Worm (Caenorhabditis elegans) whole organism, late embryonic: ENCODE results near the gene ugt-13.

Experiments
- C08G9.2 ChIP-seq: sonication (generic microtip); optimal IDR thresholded peaks from 2 replicates; lab custom pipeline; 2016; ENCODE audit warnings: mild to moderate bottlenecking, missing genetic modification characterization, moderate library complexity, missing compliant biosample characterization
- K09A11.1 ChIP-seq: sonication (generic microtip); optimal IDR thresholded peaks from 2 replicates; lab custom pipeline; 2017; ENCODE audit warnings: antibody characterized with exemption, mild to moderate bottlenecking, missing genetic modification characterization, missing compliant biosample characterization; ENCODE audit not compliant: insufficient read depth
- ahr-1 ChIP-seq: sonication (generic microtip); optimal IDR thresholded peaks from 2 replicates; lab custom pipeline; 2016; ENCODE audit warnings: missing genetic modification characterization, missing compliant biosample characterization
- ceh-24 ChIP-seq: sonication (generic microtip); optimal IDR thresholded peaks from 2 replicates; lab custom pipeline; 2016; ENCODE audit warnings: mild to moderate bottlenecking, missing genetic modification characterization, missing compliant biosample characterization
- che-1 ChIP-seq: sonication (generic microtip); optimal IDR thresholded peaks from 2 replicates; lab custom pipeline; 2016; ENCODE audit warnings: mild to moderate bottlenecking, missing genetic modification characterization, missing compliant biosample characterization
- ets-4 ChIP-seq: sonication (generic microtip); optimal IDR thresholded peaks from 2 replicates; lab custom pipeline; 2016; ENCODE audit warnings: missing genetic modification characterization, missing compliant biosample characterization
- hlh-30 ChIP-seq: sonication (generic microtip); optimal IDR thresholded peaks from 2 replicates; lab custom pipeline; 2017; ENCODE audit warnings: antibody characterized with exemption, missing genetic modification characterization, missing compliant biosample characterization; ENCODE audit not compliant: insufficient read depth
- lim-6 ChIP-seq: sonication (generic microtip); optimal IDR thresholded peaks from 2 replicates; lab custom pipeline; 2016; ENCODE audit warnings: missing genetic modification characterization, missing compliant biosample characterization
- nhr-11 ChIP-seq: fragments of 150-350 bp; optimal IDR thresholded peaks from 2 replicates; lab custom pipeline; 2014; ENCODE audit warnings: missing biosample characterization, missing genetic modification characterization
- pat-9 ChIP-seq: fragments of 200-800 bp; sonication (Bioruptor generic); optimal IDR thresholded peaks from 2 replicates; lab custom pipeline; 2018; ENCODE audit warnings: mild to moderate bottlenecking, missing genetic modification characterization, moderate library complexity, missing compliant biosample characterization
- pha-4 ChIP-seq: fragments of 150-350 bp; optimal IDR thresholded peaks from 2 replicates; lab custom pipeline; 2018; ENCODE audit warnings: missing biosample characterization, missing genetic modification reagents, missing genetic modification characterization
- tbx-7 ChIP-seq: sonication (generic microtip); optimal IDR thresholded peaks from 2 replicates; lab custom pipeline; 2016; ENCODE audit warnings: missing genotype, missing genetic modification characterization, missing compliant biosample characterization

DNA sequence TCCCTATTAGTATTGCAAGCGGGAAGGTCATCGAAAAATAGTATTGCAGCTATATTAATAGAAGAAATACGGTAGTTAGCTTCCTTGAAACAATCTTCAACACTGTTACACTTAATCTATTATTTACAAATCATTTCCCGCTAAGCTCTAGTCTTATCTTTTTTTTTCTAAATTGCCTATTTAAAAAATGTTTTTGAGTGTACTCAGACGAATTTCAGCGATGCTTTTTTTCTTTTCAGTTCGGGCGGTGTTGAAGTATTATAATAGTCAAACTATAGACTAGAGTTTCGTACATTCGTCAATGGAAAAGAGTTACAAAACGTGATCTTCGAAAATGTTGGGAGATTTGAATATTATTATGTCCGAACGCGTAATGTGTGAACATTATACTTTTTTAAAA, 5.2 kb downstream of the ugt-13 start:
- TF ChIP-seq ceh-24 (tag; lab: Kevin White, UChicago) (no peak), hlh-30 (tag; lab: Kevin White, UChicago) (no peak), pha-4 (tag; lab: Kevin White, UChicago) (no peak), K09A11.1 (tag; lab: Kevin White, UChicago) (no peak), che-1 (no peak), ets-4 (tag; lab: Kevin White, UChicago) (no peak), nhr-11 (no peak), C08G9.2 (tag; lab: Kevin White, UChicago) (no peak), tbx-7 (no peak), pat-9 (tag; lab: Kevin White, UChicago) (no peak), ahr-1 (tag; lab: Kevin White, UChicago) (no peak), lim-6 (tag; lab: Kevin White, UChicago) (no peak)
